Fruit fly (Drosophila melanogaster) whole organism, prepupa: Measurements from ENCODE around the gene CG32280.

Experiments used
- Blimp-1 ChIP-seq: fragments of 200-800 bp; sonication (Bioruptor generic); optimal IDR thresholded peaks from 3 replicates; lab custom pipeline; 2017; ENCODE audit warnings: missing biosample characterization, missing genetic modification characterization, mild to moderate bottlenecking, moderate library complexity, missing genetic modification reagents
- CG11294 ChIP-seq: fragments of 200-800 bp; sonication (Bioruptor generic); IDR thresholded peaks from 2 replicates; pipeline ENCODE4 v1.3.6; 2022; ENCODE audit warnings: missing biosample characterization, missing genetic modification characterization
- CG16779 ChIP-seq: fragments of 200-800 bp; sonication (Bioruptor generic); optimal IDR thresholded peaks from 3 replicates; lab custom pipeline; 2017; ENCODE audit warnings: missing biosample characterization, mild to moderate bottlenecking, missing genetic modification characterization
- CG8632 ChIP-seq: fragments of 200-800 bp; sonication (Bioruptor generic); optimal IDR thresholded peaks from 3 replicates; lab custom pipeline; 2016; ENCODE audit warnings: missing biosample characterization, missing genetic modification characterization
- Ets96B ChIP-seq: fragments of 200-800 bp; optimal IDR thresholded peaks from 2 replicates; lab custom pipeline; 2019; ENCODE audit warnings: missing biosample characterization, mild to moderate bottlenecking, missing genetic modification characterization, moderate library complexity
- Sox102F ChIP-seq: fragments of 200-800 bp; sonication (Bioruptor generic); optimal IDR thresholded peaks from 2 replicates; lab custom pipeline; 2016; ENCODE audit warnings: missing biosample characterization, mild to moderate bottlenecking, missing genetic modification characterization
- acj6 ChIP-seq: fragments of 200-800 bp; sonication (Bioruptor generic); optimal IDR thresholded peaks from 3 replicates; lab custom pipeline; 2016; ENCODE audit warnings: missing biosample characterization, missing genetic modification characterization
- dac ChIP-seq: fragments of 200-800 bp; sonication (Bioruptor generic); optimal IDR thresholded peaks from 2 replicates; lab custom pipeline; 2017; ENCODE audit warnings: missing biosample characterization, mild to moderate bottlenecking, missing genetic modification characterization
- dsx ChIP-seq: fragments of 200-800 bp; optimal IDR thresholded peaks from 3 replicates; lab custom pipeline; 2019; ENCODE audit warnings: missing biosample characterization, mild to moderate bottlenecking, missing genetic modification characterization, moderate library complexity; ENCODE audit not compliant: poor library complexity, severe bottlenecking
- salr ChIP-seq, 2 experiments: fragments of 200-800 bp; sonication (Bioruptor generic); optimal IDR thresholded peaks; 3 replicates each; lab custom pipeline; 2016 to 2018; ENCODE audit warnings: missing biosample characterization in 2 of 2, missing genetic modification characterization in 2 of 2, mild to moderate bottlenecking in 1 of 2
- svp ChIP-seq: fragments of 200-800 bp; sonication (Bioruptor generic); peaks from one replicate; lab custom pipeline; 2016; ENCODE audit warnings: missing biosample characterization, missing genetic modification characterization

DNA sequence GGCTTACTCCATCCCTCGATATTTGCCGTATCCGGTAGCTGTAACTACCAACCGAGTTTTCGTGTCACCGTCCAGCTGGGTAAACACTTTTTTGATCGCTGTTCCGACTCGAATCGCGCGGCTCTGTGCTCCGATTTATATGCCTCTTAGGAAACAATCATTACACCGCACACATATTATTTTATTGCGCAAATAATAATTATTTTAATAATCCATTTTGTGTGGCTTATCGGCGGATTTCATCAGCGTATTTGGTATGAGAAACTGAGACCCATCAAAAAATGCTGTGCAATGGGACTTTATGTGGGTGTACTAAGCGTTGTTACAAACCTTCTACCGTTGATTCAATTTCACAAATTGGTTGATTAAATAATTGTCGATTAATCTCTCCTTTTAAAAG lies 38.1 kb downstream of the CG32280 start, which contains the start of gene CG32271:
- TF ChIP-seq Ets96B (tag; lab: Kevin White, UChicago) (no peak), CG16779 (tag; lab: Kevin White, UChicago) (no peak), acj6 (no peak), dsx (GFP tag; lab: Kevin White, UChicago) (no peak), dac (GFP tag; lab: Kevin White, UChicago) (no peak), CG8632 (no peak), salr (GFP tag; optimal IDR thresholded peaks at IDR 0.05; lab: Kevin White, UChicago) (no peak), Sox102F (GFP tag; lab: Kevin White, UChicago) (no peak), Blimp-1 (GFP tag; lab: Kevin White, UChicago) (no peak), CG11294 (no peak), svp (GFP tag; lab: Kevin White, UChicago) (no peak)
